Fruit fly (Drosophila melanogaster) whole organism, embryonic: ENCODE measurements around the gene Plod.

Experiments used
- Ada2b ChIP-seq: fragments of 200-800 bp; sonication (Bioruptor generic); IDR thresholded peaks from 2 replicates; pipeline ENCODE4 v1.3.6; 2022; ENCODE audit warnings: missing biosample characterization, missing genetic modification characterization
- B-H1 ChIP-seq: fragments of 200-800 bp; sonication (Bioruptor generic); IDR thresholded peaks from 3 replicates; pipeline ENCODE4 v1.3.6; 2022; ENCODE audit warnings: missing biosample characterization, missing genetic modification characterization
- CG10147 ChIP-seq: fragments of 200-800 bp; sonication (Bioruptor generic); optimal IDR thresholded peaks from 2 replicates; lab custom pipeline; 2019; ENCODE audit warnings: missing biosample characterization, mild to moderate bottlenecking, missing genetic modification characterization, moderate library complexity
- CG10565 ChIP-seq: fragments of 200-800 bp; sonication (Bioruptor generic); optimal IDR thresholded peaks from 3 replicates; lab custom pipeline; 2016; ENCODE audit warnings: missing biosample characterization, mild to moderate bottlenecking, missing genetic modification characterization
- CG11504 ChIP-seq: fragments of 200-800 bp; sonication (Bioruptor generic); optimal IDR thresholded peaks from 3 replicates; lab custom pipeline; 2019; ENCODE audit warnings: missing biosample characterization, mild to moderate bottlenecking, missing genetic modification characterization, moderate library complexity
- CG11723 ChIP-seq: fragments of 200-800 bp; sonication (Bioruptor generic); optimal IDR thresholded peaks from 2 replicates; lab custom pipeline; 2017; ENCODE audit warnings: missing biosample characterization, mild to moderate bottlenecking, missing genetic modification characterization
- CG1233 ChIP-seq: fragments of 200-800 bp; sonication (Bioruptor generic); optimal IDR thresholded peaks from 4 replicates; lab custom pipeline; 2018; ENCODE audit warnings: missing biosample characterization, mild to moderate bottlenecking, missing genetic modification characterization
- CG15696 ChIP-seq: fragments of 200-800 bp; sonication (Bioruptor generic); optimal IDR thresholded peaks from 2 replicates; lab custom pipeline; 2019; ENCODE audit warnings: missing biosample characterization, mild to moderate bottlenecking, missing genetic modification characterization, moderate library complexity
- CG17385 ChIP-seq: fragments of 200-800 bp; sonication (Bioruptor generic); optimal IDR thresholded peaks from 3 replicates; lab custom pipeline; 2018; ENCODE audit warnings: missing biosample characterization, mild to moderate bottlenecking, missing genetic modification characterization
- CG17912 ChIP-seq: fragments of 200-800 bp; sonication (Bioruptor generic); optimal IDR thresholded peaks from 2 replicates; lab custom pipeline; 2018; ENCODE audit warnings: missing biosample characterization, mild to moderate bottlenecking, missing genetic modification characterization
- CG18011 ChIP-seq: fragments of 200-800 bp; sonication (Bioruptor generic); optimal IDR thresholded peaks from 2 replicates; lab custom pipeline; 2017; ENCODE audit warnings: missing biosample characterization, missing genetic modification characterization, mild to moderate bottlenecking, moderate library complexity, missing genotype
- CG18764 ChIP-seq: fragments of 200-800 bp; sonication (Bioruptor generic); optimal IDR thresholded peaks from 3 replicates; lab custom pipeline; 2016; ENCODE audit warnings: missing biosample characterization, missing genetic modification characterization
- CG30431 ChIP-seq: fragments of 200-800 bp; sonication (Bioruptor generic); optimal IDR thresholded peaks from 2 replicates; lab custom pipeline; 2017; ENCODE audit warnings: missing biosample characterization, missing genetic modification characterization
- CG32767 ChIP-seq: fragments of 200-800 bp; sonication (Bioruptor generic); IDR thresholded peaks from 2 replicates; pipeline ENCODE4 v1.3.6; 2022; ENCODE audit warnings: missing biosample characterization, missing genetic modification characterization
- CG4404 ChIP-seq: fragments of 200-800 bp; sonication (Bioruptor generic); IDR thresholded peaks from 2 replicates; pipeline ENCODE4 v1.3.6; 2022; ENCODE audit warnings: missing biosample characterization, missing genetic modification characterization
- CG6654 ChIP-seq: fragments of 200-800 bp; sonication (Bioruptor generic); optimal IDR thresholded peaks from 2 replicates; lab custom pipeline; 2017; ENCODE audit warnings: missing biosample characterization, mild to moderate bottlenecking, missing genetic modification characterization
- CG8281 ChIP-seq: fragments of 200-800 bp; sonication (Bioruptor generic); optimal IDR thresholded peaks from 2 replicates; lab custom pipeline; 2018; ENCODE audit warnings: missing biosample characterization, mild to moderate bottlenecking, missing genetic modification characterization, moderate library complexity
- CG8944 ChIP-seq: fragments of 200-800 bp; sonication (Bioruptor generic); optimal IDR thresholded peaks from 3 replicates; lab custom pipeline; 2016; ENCODE audit warnings: missing biosample characterization, missing genetic modification characterization
- CG9797 ChIP-seq: fragments of 200-800 bp; sonication (Bioruptor generic); optimal IDR thresholded peaks from 3 replicates; lab custom pipeline; 2018; ENCODE audit warnings: missing biosample characterization, mild to moderate bottlenecking, missing genetic modification characterization
- Lim3 ChIP-seq: fragments of 200-800 bp; sonication (Bioruptor generic); IDR thresholded peaks from 2 replicates; pipeline ENCODE4 v1.3.6; 2022; ENCODE audit warnings: missing biosample characterization, missing genetic modification characterization
- NC2β ChIP-seq: fragments of 200-800 bp; sonication (Bioruptor generic); optimal IDR thresholded peaks from 2 replicates; lab custom pipeline; 2016; ENCODE audit warnings: missing biosample characterization, missing genetic modification characterization
- Oaz ChIP-seq: fragments of 200-800 bp; sonication (Bioruptor generic); IDR thresholded peaks from 2 replicates; pipeline ENCODE4 v1.3.6; 2022; ENCODE audit warnings: missing biosample characterization, missing genetic modification characterization
- TFAM ChIP-seq: fragments of 200-800 bp; sonication (Bioruptor generic); optimal IDR thresholded peaks from 2 replicates; lab custom pipeline; 2017; ENCODE audit warnings: missing biosample characterization, missing genetic modification characterization, inconsistent platforms
- ap ChIP-seq: fragments of 200-800 bp; sonication (Bioruptor generic); IDR thresholded peaks from 2 replicates; pipeline ENCODE4 v1.3.6; 2022; ENCODE audit warnings: missing biosample characterization, missing genetic modification characterization
- cwo ChIP-seq: fragments of 200-800 bp; sonication (Bioruptor generic); optimal IDR thresholded peaks from 3 replicates; lab custom pipeline; 2017; ENCODE audit warnings: missing biosample characterization, missing genetic modification characterization, mild to moderate bottlenecking, moderate library complexity, missing genetic modification reagents
- emc ChIP-seq: fragments of 200-800 bp; sonication (Bioruptor generic); optimal IDR thresholded peaks from 2 replicates; lab custom pipeline; 2016; ENCODE audit warnings: missing biosample characterization, missing genetic modification characterization
- ftz-f1 ChIP-seq: fragments of 200-800 bp; sonication (Bioruptor generic); optimal IDR thresholded peaks from 2 replicates; lab custom pipeline; 2016; ENCODE audit warnings: missing biosample characterization, missing genetic modification characterization
- gce ChIP-seq: fragments of 200-800 bp; sonication (Bioruptor generic); IDR thresholded peaks from 3 replicates; pipeline ENCODE4 v1.3.6; 2022; ENCODE audit warnings: missing biosample characterization, missing genetic modification characterization
- grn ChIP-seq: fragments of 200-800 bp; sonication (Bioruptor generic); optimal IDR thresholded peaks from 3 replicates; lab custom pipeline; 2017; ENCODE audit warnings: missing biosample characterization, missing genetic modification characterization
- gsb ChIP-seq: fragments of 200-800 bp; sonication (Bioruptor generic); IDR thresholded peaks from 2 replicates; pipeline ENCODE4 v1.3.6; 2022; ENCODE audit warnings: missing biosample characterization, missing genetic modification characterization
- kah ChIP-seq: fragments of 200-800 bp; sonication (Bioruptor generic); optimal IDR thresholded peaks from 2 replicates; lab custom pipeline; 2018; ENCODE audit warnings: missing biosample characterization, mild to moderate bottlenecking, missing genetic modification characterization
- ken ChIP-seq: fragments of 200-800 bp; sonication (Bioruptor generic); IDR thresholded peaks from 3 replicates; pipeline ENCODE4 v1.3.6; 2022; ENCODE audit warnings: missing biosample characterization, missing genetic modification characterization
- lab ChIP-seq: fragments of 200-800 bp; sonication (Bioruptor generic); optimal IDR thresholded peaks from 3 replicates; lab custom pipeline; 2017; ENCODE audit warnings: missing biosample characterization, missing genetic modification characterization, mild to moderate bottlenecking, moderate library complexity, missing genetic modification reagents
- lov ChIP-seq, 2 experiments: fragments of 200-800 bp in 1 of 2; fragments of >200 bp in 1 of 2; sonication (Bioruptor generic) in 1 of 2; IDR thresholded peaks in 1 of 2; optimal IDR thresholded peaks in 1 of 2; 2 replicates in 1 of 2; 3 replicates in 1 of 2; pipeline versions ENCODE4 v1.3.6 to Lab custom; 2017 to 2022; ENCODE audit warnings: missing biosample characterization in 1 of 2, missing genetic modification characterization in 1 of 2
- maf-S ChIP-seq: fragments of 200-800 bp; sonication (Bioruptor generic); optimal IDR thresholded peaks from 2 replicates; lab custom pipeline; 2016; ENCODE audit warnings: missing biosample characterization, missing genetic modification characterization
- prd ChIP-seq, 3 experiments: fragments of >200 bp in 2 of 3; fragments of 200-800 bp in 1 of 3; sonication (Bioruptor generic) in 1 of 3; optimal IDR thresholded peaks in 2 of 3; IDR thresholded peaks in 1 of 3; 2 replicates in 2 of 3; 3 replicates in 1 of 3; pipeline versions ENCODE4 v1.3.6 to Lab custom; 2017 to 2022; ENCODE audit warnings: missing biosample characterization in 1 of 3, missing genetic modification characterization in 1 of 3
- ranshi ChIP-seq: fragments of 200-800 bp; sonication (Bioruptor generic); IDR thresholded peaks from 2 replicates; pipeline ENCODE4 v1.3.6; 2022; ENCODE audit warnings: missing biosample characterization, missing genetic modification characterization
- rib ChIP-seq: fragments of 200-800 bp; sonication (Bioruptor generic); IDR thresholded peaks from 2 replicates; pipeline ENCODE4 v1.3.6; 2022; ENCODE audit warnings: missing biosample characterization, missing genetic modification characterization
- ttk ChIP-seq: fragments of 200-800 bp; sonication (Bioruptor generic); IDR thresholded peaks from 2 replicates; pipeline ENCODE4 v2.1.2; 2022; ENCODE audit warnings: missing biosample characterization, missing genetic modification characterization
- usp ChIP-seq: fragments of >200 bp; optimal IDR thresholded peaks from 2 replicates; lab custom pipeline; 2017; ENCODE audit warnings: missing biosample characterization, missing genetic modification characterization
- zen ChIP-seq: fragments of 200-800 bp; sonication (Bioruptor generic); optimal IDR thresholded peaks from 3 replicates; lab custom pipeline; 2018; ENCODE audit warnings: missing biosample characterization, mild to moderate bottlenecking, missing genetic modification characterization, moderate library complexity
- zf30C ChIP-seq: fragments of 200-800 bp; sonication (Bioruptor generic); optimal IDR thresholded peaks from 3 replicates; lab custom pipeline; 2018; ENCODE audit warnings: missing biosample characterization, mild to moderate bottlenecking, missing genetic modification characterization
- zfh1 ChIP-seq: fragments of 200-800 bp; sonication (Bioruptor generic); IDR thresholded peaks from 3 replicates; pipeline ENCODE4 v1.3.6; 2022; ENCODE audit warnings: missing biosample characterization, missing genetic modification characterization

Gene Plod

DNA sequence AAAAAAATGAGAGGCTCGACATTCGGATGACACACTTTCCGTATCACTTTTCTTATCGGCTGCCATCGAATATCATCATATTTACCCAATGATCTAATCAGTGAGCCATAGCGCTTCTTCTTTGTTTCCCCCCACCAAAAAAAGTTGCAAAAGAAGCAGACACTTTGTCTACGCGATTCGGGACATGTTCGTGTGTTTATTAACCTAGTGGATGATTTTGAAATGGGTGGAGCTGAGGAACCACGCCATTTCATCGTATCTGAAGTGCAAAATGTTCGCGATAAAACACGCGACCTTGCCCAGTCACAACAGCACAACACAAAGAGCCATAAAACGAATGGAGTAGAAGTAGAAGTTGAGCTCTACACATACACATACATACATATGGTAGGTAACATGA is 36.1 kb upstream of the Plod start (continued):
- TF ChIP-seq zen (tag; lab: Kevin White, UChicago) (peak; percentile 5), kah (GFP tag; lab: Kevin White, UChicago) (no peak), CG11504 (tag; lab: Kevin White, UChicago) (no peak), CG8281 (tag; lab: Kevin White, UChicago) (no peak), CG17912 (GFP tag; lab: Kevin White, UChicago) (no peak), CG4404 (GFP tag; lab: Robert Waterston, UW) (no peak), CG10565 (GFP tag; lab: Kevin White, UChicago) (no peak), CG30431 (GFP tag; lab: Kevin White, UChicago) (no peak), lov (optimal IDR thresholded peaks at IDR 0.05; lab: Kevin White, UChicago) (no peak), lov (GFP tag; IDR thresholded peaks at IDR 0.05; lab: Robert Waterston, UW) (no peak), gce (GFP tag; lab: Robert Waterston, UW) (no peak), TFAM (GFP tag; lab: Kevin White, UChicago) (no peak), gsb (GFP tag; lab: Robert Waterston, UW) (no peak), emc (GFP tag; lab: Kevin White, UChicago) (no peak), zfh1 (GFP tag; lab: Robert Waterston, UW) (0 out of 3 replicates have a peak, but pooled peaks have one; percentile 27), CG18764 (no peak), rib (GFP tag; lab: Robert Waterston, UW) (no peak), NC2β (GFP tag; lab: Kevin White, UChicago) (no peak), prd (optimal IDR thresholded peaks at IDR 0.05; lab: Kevin White, UChicago) (no peak), prd (GFP tag; IDR thresholded peaks at IDR 0.05; lab: Robert Waterston, UW) (peak; percentile 35; the same call in 1 of the 3 replicates), zf30C (GFP tag; lab: Kevin White, UChicago) (no peak), ken (GFP tag; lab: Robert Waterston, UW) (no peak), CG1233 (GFP tag; lab: Kevin White, UChicago) (no peak), CG32767 (GFP tag; lab: Robert Waterston, UW) (no peak), CG17385 (GFP tag; lab: Kevin White, UChicago) (peak; percentile 31), ap (GFP tag; lab: Robert Waterston, UW) (no peak), maf-S (GFP tag; lab: Kevin White, UChicago) (no peak), CG6654 (GFP tag; lab: Kevin White, UChicago) (no peak), ranshi (GFP tag; lab: Robert Waterston, UW) (no peak), Oaz (GFP tag; lab: Robert Waterston, UW) (no peak), Lim3 (GFP tag; lab: Robert Waterston, UW) (no peak), CG11723 (no peak), ftz-f1 (GFP tag; lab: Kevin White, UChicago) (no peak), B-H1 (GFP tag; lab: Robert Waterston, UW) (no peak), lab (GFP tag; lab: Kevin White, UChicago) (peak; percentile 5), CG9797 (no peak), CG8944 (no peak), CG15696 (tag; lab: Kevin White, UChicago) (no peak), cwo (GFP tag; lab: Kevin White, UChicago) (no peak), grn (GFP tag; lab: Kevin White, UChicago) (peak; percentile 65), CG10147 (GFP tag; lab: Kevin White, UChicago) (no peak), Ada2b (GFP tag; lab: Robert Waterston, UW) (no peak), CG18011 (no peak), usp (no peak), ttk (no peak)
